Fruit fly (Drosophila melanogaster) whole organism, pupa: ENCODE data around the gene Srr.
A peak's percentile ranks its signal among the peaks of the same experiment; 100 is the strongest.

Experiments
- CG10348 ChIP-seq: fragments of 200-800 bp; sonication (Bioruptor generic); IDR thresholded peaks from 2 replicates; pipeline ENCODE4 v1.3.6; 2022; ENCODE audit warnings: missing biosample characterization, missing genetic modification characterization
- CG12605 ChIP-seq: fragments of 200-800 bp; sonication (Bioruptor generic); IDR thresholded peaks from 2 replicates; pipeline ENCODE4 v1.3.6; 2022; ENCODE audit warnings: missing biosample characterization, missing genetic modification characterization
- CG13204 ChIP-seq: fragments of 200-800 bp; sonication (Bioruptor generic); optimal IDR thresholded peaks from 2 replicates; lab custom pipeline; 2018; ENCODE audit warnings: missing biosample characterization, mild to moderate bottlenecking, missing genetic modification characterization, moderate library complexity
- CG14655 ChIP-seq: fragments of 200-800 bp; sonication (Bioruptor generic); optimal IDR thresholded peaks from 3 replicates; lab custom pipeline; 2017; ENCODE audit warnings: mild to moderate bottlenecking, missing biosample characterization, missing genetic modification reagents, missing genetic modification characterization
- CG15710 ChIP-seq: fragments of 200-800 bp; sonication (Bioruptor generic); optimal IDR thresholded peaks from 2 replicates; lab custom pipeline; 2018; ENCODE audit warnings: missing biosample characterization, mild to moderate bottlenecking, missing genetic modification characterization, moderate library complexity
- CG17806 ChIP-seq: fragments of 200-800 bp; sonication (Bioruptor generic); optimal IDR thresholded peaks from 2 replicates; lab custom pipeline; 2018; ENCODE audit warnings: missing biosample characterization, mild to moderate bottlenecking, missing genetic modification characterization, moderate library complexity
- CG32121 ChIP-seq: fragments of 200-800 bp; sonication (Bioruptor generic); IDR thresholded peaks from 2 replicates; pipeline ENCODE4 v1.3.6; 2022; ENCODE audit warnings: missing biosample characterization, missing genetic modification characterization
- CG34367 ChIP-seq: fragments of 200-800 bp; sonication (Bioruptor generic); optimal IDR thresholded peaks from 2 replicates; lab custom pipeline; 2018; ENCODE audit warnings: missing biosample characterization, mild to moderate bottlenecking, missing genetic modification characterization
- CG4496 ChIP-seq: fragments of 200-800 bp; sonication (Bioruptor generic); IDR thresholded peaks from 3 replicates; pipeline ENCODE4 v1.3.6; 2022; ENCODE audit warnings: missing biosample characterization, missing genetic modification characterization
- CG8159 ChIP-seq: fragments of 200-800 bp; sonication (Bioruptor generic); optimal IDR thresholded peaks from 3 replicates; lab custom pipeline; 2018; ENCODE audit warnings: missing biosample characterization, mild to moderate bottlenecking, missing genetic modification characterization, moderate library complexity
- CG8301 ChIP-seq: fragments of 200-800 bp; sonication (Bioruptor generic); optimal IDR thresholded peaks from 2 replicates; lab custom pipeline; 2018; ENCODE audit warnings: missing biosample characterization, mild to moderate bottlenecking, missing genetic modification characterization
- CG9948 ChIP-seq: fragments of 200-800 bp; sonication (Bioruptor generic); optimal IDR thresholded peaks from 2 replicates; lab custom pipeline; 2018; ENCODE audit warnings: missing biosample characterization, mild to moderate bottlenecking, missing genetic modification characterization, moderate library complexity
- D1 ChIP-seq: fragments of 200-800 bp; sonication (Bioruptor generic); optimal IDR thresholded peaks from 2 replicates; lab custom pipeline; 2018; ENCODE audit warnings: missing biosample characterization, mild to moderate bottlenecking, missing genetic modification characterization, moderate library complexity
- EcR ChIP-seq: fragments of 200-800 bp; sonication (Bioruptor generic); optimal IDR thresholded peaks from 3 replicates; lab custom pipeline; 2019; ENCODE audit warnings: missing biosample characterization, missing genetic modification characterization, mild to moderate bottlenecking, moderate library complexity, missing genetic modification reagents
- Ets98B ChIP-seq: fragments of 200-800 bp; sonication (Bioruptor generic); IDR thresholded peaks from 2 replicates; pipeline ENCODE4 v1.3.6; 2022; ENCODE audit warnings: missing biosample characterization, missing genetic modification characterization
- Pif1A ChIP-seq: fragments of 200-800 bp; sonication (Bioruptor generic); optimal IDR thresholded peaks from 3 replicates; lab custom pipeline; 2016; ENCODE audit warnings: missing biosample characterization, missing genetic modification characterization
- Pif1B ChIP-seq: fragments of 200-800 bp; sonication (Bioruptor generic); optimal IDR thresholded peaks from 3 replicates; lab custom pipeline; 2016; ENCODE audit warnings: missing biosample characterization, missing genetic modification characterization
- Snoo ChIP-seq: fragments of 200-800 bp; sonication (Bioruptor generic); optimal IDR thresholded peaks from 3 replicates; lab custom pipeline; 2017; ENCODE audit warnings: missing biosample characterization, mild to moderate bottlenecking, missing genetic modification characterization, inconsistent platforms
- fd96Ca ChIP-seq: fragments of 200-800 bp; sonication (Bioruptor generic); IDR thresholded peaks from 3 replicates; pipeline ENCODE4 v1.3.6; 2022; ENCODE audit warnings: missing biosample characterization, missing genetic modification characterization
- gl ChIP-seq: fragments of 200-800 bp; sonication (Bioruptor generic); optimal IDR thresholded peaks from 2 replicates; lab custom pipeline; 2018; ENCODE audit warnings: missing biosample characterization, mild to moderate bottlenecking, missing genetic modification characterization
- rn ChIP-seq: fragments of 200-800 bp; sonication (Bioruptor generic); IDR thresholded peaks from 2 replicates; pipeline ENCODE4 v1.3.6; 2022; ENCODE audit warnings: missing biosample characterization, missing genetic modification characterization

Srr gene

dm6 chr3R:9376789-9377188, 11.6 kb downstream of the Srr start:
- TF ChIP-seq Ets98B (GFP tag; lab: Robert Waterston, UW) (no peak), CG14655 (GFP tag; lab: Kevin White, UChicago) (no peak), CG8301 (tag; lab: Kevin White, UChicago) (no peak), fd96Ca (GFP tag; lab: Robert Waterston, UW) (no peak), CG32121 (GFP tag; lab: Robert Waterston, UW) (no peak), D1 (tag; lab: Kevin White, UChicago) (no peak), CG15710 (tag; lab: Kevin White, UChicago) (no peak), CG8159 (tag; lab: Kevin White, UChicago) (no peak), rn (no peak), EcR (GFP tag; lab: Kevin White, UChicago) (no peak), CG17806 (tag; lab: Kevin White, UChicago) (no peak), gl (no peak)

- TF ChIP-seq CG13204 (GFP tag; lab: Kevin White, UChicago) (peak; percentile 56), EcR (GFP tag; lab: Kevin White, UChicago) (peak; percentile 74), Pif1A (GFP tag; lab: Kevin White, UChicago) (peak; percentile 88), D1 (tag; lab: Kevin White, UChicago) (peak; percentile 78), CG10348 (GFP tag; lab: Robert Waterston, UW) (no peak), Pif1B (peak; percentile 88), CG12605 (GFP tag; lab: Robert Waterston, UW) (no peak), CG17806 (tag; lab: Kevin White, UChicago) (peak; percentile 86), rn (peak; percentile 37), Snoo (peak; percentile 86), CG9948 (peak; percentile 89), CG15710 (tag; lab: Kevin White, UChicago) (peak; percentile 86), CG34367 (tag; lab: Kevin White, UChicago) (peak; percentile 79), CG8159 (tag; lab: Kevin White, UChicago) (peak; percentile 96), CG32121 (GFP tag; lab: Robert Waterston, UW) (peak; percentile 54; the same call in 1 of the 2 replicates), CG8301 (tag; lab: Kevin White, UChicago) (peak; percentile 81), gl (peak; percentile 46), Ets98B (GFP tag; lab: Robert Waterston, UW) (no peak), CG14655 (GFP tag; lab: Kevin White, UChicago) (peak; percentile 77), fd96Ca (GFP tag; lab: Robert Waterston, UW) (peak; percentile 59; the same call in 1 of the 3 replicates), CG4496 (GFP tag; lab: Robert Waterston, UW) (peak; percentile 54; the same call in 2 of the 3 replicates)
- TF ChIP-seq, all 21 proteins: peak for 18
These were observed 13.6 kb downstream of the Srr start for dm6 chr3R:9378644-9379411.

dm6 chr3R:9380970-9381369, 15.8 kb downstream of the Srr start:
- TF ChIP-seq D1 (tag; lab: Kevin White, UChicago) (no peak), CG15710 (tag; lab: Kevin White, UChicago) (peak; percentile 35), CG8159 (tag; lab: Kevin White, UChicago) (peak; percentile 34), EcR (GFP tag; lab: Kevin White, UChicago) (peak; percentile 43), CG32121 (GFP tag; lab: Robert Waterston, UW) (no peak), CG34367 (tag; lab: Kevin White, UChicago) (peak; percentile 4), Pif1A (GFP tag; lab: Kevin White, UChicago) (no peak), gl (peak; percentile 44), fd96Ca (GFP tag; lab: Robert Waterston, UW) (0 out of 3 replicates have a peak, but pooled peaks have one; percentile 31), CG12605 (GFP tag; lab: Robert Waterston, UW) (peak; percentile 27; the same call in 1 of the 2 replicates), CG4496 (GFP tag; lab: Robert Waterston, UW) (peak; percentile 63; the same call in 2 of the 3 replicates), CG13204 (GFP tag; lab: Kevin White, UChicago) (peak; percentile 62), Pif1B (peak; percentile 8)

dm6 chr3R:9385987-9386386, 20.8 kb downstream of the Srr start:
- TF ChIP-seq Ets98B (GFP tag; lab: Robert Waterston, UW): peak; percentile 57
- no peak for TF ChIP-seq Pif1B
- no peak for TF ChIP-seq CG14655 (GFP tag; lab: Kevin White, UChicago)
- peak; percentile 14 for TF ChIP-seq CG8301 (tag; lab: Kevin White, UChicago)
- peak; percentile 65 for TF ChIP-seq CG4496 (GFP tag; lab: Robert Waterston, UW)
- TF ChIP-seq CG12605 (GFP tag; lab: Robert Waterston, UW): 0 out of 2 replicates have a peak, but pooled peaks have one; percentile 32
- TF ChIP-seq CG32121 (GFP tag; lab: Robert Waterston, UW): peak; percentile 23; the same call in 1 of the 2 replicates
- TF ChIP-seq, all 21 proteins: peak for 5

- TF ChIP-seq Ets98B (GFP tag; lab: Robert Waterston, UW): no peak
- TF ChIP-seq EcR (GFP tag; lab: Kevin White, UChicago): peak; percentile 71
- no peak for TF ChIP-seq CG15710 (tag; lab: Kevin White, UChicago)
These were observed 22.4 kb downstream of the Srr start for dm6 chr3R:9387634-9388033.

dm6 chr3R:9388321-9388720, 23.1 kb downstream of the Srr start:
- TF ChIP-seq CG9948 (no peak), CG32121 (GFP tag; lab: Robert Waterston, UW) (no peak), Ets98B (GFP tag; lab: Robert Waterston, UW) (no peak), Snoo (no peak)
